Fruit fly (Drosophila melanogaster): ENCODE results near the gene CG4390.

CG4390 gene

dm6 chr3R:20031043-20031763 is 28.3 kb downstream of the CG4390 start, which contains the start of gene trem (continued):
- peak; percentile 50; the same call in 1 of the 2 replicates for TF ChIP-seq ttk (GFP tag; IDR thresholded peaks at IDR 0.05)

dm6 chr3R:20027841-20028240 is 31.7 kb downstream of the CG4390 start, which contains the start of the genes CG4424 and CG4854:
Gene CG4424, minus strand, starts transcription at chr3R:20028040.
Gene CG4854, plus strand, starts transcription at chr3R:20028058.
- TF ChIP-seq Sin3A (optimal IDR thresholded peaks at IDR 0.05) (peak; percentile 22), Opbp (GFP tag; IDR thresholded peaks at IDR 0.05; ENCODE audit: partially characterized antibody) (peak; percentile 45; the same call in 1 of the 3 replicates), hbn (GFP tag; IDR thresholded peaks at IDR 0.05; ENCODE audit: partially characterized antibody) (0 out of 2 replicates have a peak, but pooled peaks have one; percentile 36), pzg (GFP tag; optimal IDR thresholded peaks at IDR 0.05) (peak; percentile 52), CG4617 (GFP tag; optimal IDR thresholded peaks at IDR 0.05; ENCODE audit: borderline replicate concordance) (peak; percentile 67), dpn (GFP tag; optimal IDR thresholded peaks at IDR 0.05) (no peak), Myb (GFP tag; optimal IDR thresholded peaks at IDR 0.05) (peak; percentile 77), Doc3 (GFP tag; IDR thresholded peaks at IDR 0.05; ENCODE audit: partially characterized antibody) (peak; percentile 41; the same call in 1 of the 3 replicates), trem (tag; optimal IDR thresholded peaks at IDR 0.05) (peak; percentile 70), CG13287 (GFP tag; IDR thresholded peaks at IDR 0.05; ENCODE audit: partially characterized antibody) (peak; percentile 57; the same call in 1 of the 2 replicates), Scr (GFP tag; IDR thresholded peaks at IDR 0.05; ENCODE audit: partially characterized antibody) (peak; percentile 34; the same call in 1 of the 2 replicates), MBD-R2 (GFP tag; IDR thresholded peaks at IDR 0.05) (peak; percentile 96), stwl (tag; optimal IDR thresholded peaks at IDR 0.05) (peak; percentile 33), row (GFP tag; IDR thresholded peaks at IDR 0.05) (0 out of 3 replicates have a peak, but pooled peaks have one; percentile 32), YL-1 (GFP tag; optimal IDR thresholded peaks at IDR 0.05) (peak; percentile 25), CG7786 (GFP tag; optimal IDR thresholded peaks at IDR 0.05) (no peak), ase (GFP tag; IDR thresholded peaks at IDR 0.05) (no peak), Awh (GFP tag; IDR thresholded peaks at IDR 0.05) (no peak), Dll (GFP tag; IDR thresholded peaks at IDR 0.05; ENCODE audit: partially characterized antibody) (peak; percentile 49; the same call in 2 of the 4 replicates), Dref (GFP tag; IDR thresholded peaks at IDR 0.05) (peak; percentile 60), zfh1 (GFP tag; IDR thresholded peaks at IDR 0.05) (no peak), CG10321 (GFP tag; IDR thresholded peaks at IDR 0.05) (no peak), CG30020 (tag; optimal IDR thresholded peaks at IDR 0.05) (peak; percentile 17), Oli (tag; optimal IDR thresholded peaks at IDR 0.05) (no peak), CG9215 (GFP tag; IDR thresholded peaks at IDR 0.05) (no peak), repo (GFP tag; optimal IDR thresholded peaks at IDR 0.05) (no peak), CG14860 (GFP tag; IDR thresholded peaks at IDR 0.05; ENCODE audit: partially characterized antibody) (0 out of 3 replicates have a peak, but pooled peaks have one; percentile 19), Dp (GFP tag; optimal IDR thresholded peaks at IDR 0.05) (peak; percentile 42), Sry-δ (GFP tag; optimal IDR thresholded peaks at IDR 0.05) (peak; percentile 29), unc-4 (GFP tag; IDR thresholded peaks at IDR 0.05; ENCODE audit: partially characterized antibody) (peak; percentile 30; the same call in 1 of the 2 replicates), ci (GFP tag; IDR thresholded peaks at IDR 0.05) (0 out of 3 replicates have a peak, but pooled peaks have one; percentile 21), grau (tag; optimal IDR thresholded peaks at IDR 0.05) (peak; percentile 53), CG1832 (GFP tag; optimal IDR thresholded peaks at IDR 0.05) (no peak), sd (tag; optimal IDR thresholded peaks at IDR 0.05) (peak; percentile 74), CG17385 (GFP tag; optimal IDR thresholded peaks at IDR 0.05) (peak; percentile 95), Abd-B (GFP tag; optimal IDR thresholded peaks at IDR 0.05) (peak; percentile 53), E2f2 (GFP tag; IDR thresholded peaks at IDR 0.05) (peak; percentile 58), wek (GFP tag; optimal IDR thresholded peaks at IDR 0.05) (peak; percentile 40), Med (GFP tag) (peak; percentile 14), amos (GFP tag; IDR thresholded peaks at IDR 0.05; ENCODE audit: partially characterized antibody) (peak; percentile 51; the same call in 1 of the 2 replicates), CG14710 (tag; optimal IDR thresholded peaks at IDR 0.05) (peak; percentile 5), BEAF-32 (GFP tag; optimal IDR thresholded peaks at IDR 0.05) (peak; percentile 56), MESR4 (GFP tag; optimal IDR thresholded peaks at IDR 0.05) (peak; percentile 46), bbx (GFP tag; IDR thresholded peaks at IDR 0.05; ENCODE audit: partially characterized antibody) (peak; percentile 43; the same call in 1 of the 2 replicates)
